Fruit fly (Drosophila melanogaster) Kc167 (cell line): ENCODE measurements around the gene CG13449.

Experiments used
- Myc ChIP-seq: fragments of >200 bp; optimal IDR thresholded peaks from 2 replicates; lab custom pipeline; 2017; ENCODE audit warnings: missing external identifiers
- Sin3A ChIP-seq: fragments of >200 bp; optimal IDR thresholded peaks from 2 replicates; lab custom pipeline; 2018; ENCODE audit warnings: missing external identifiers
- h ChIP-seq: fragments of >200 bp; optimal IDR thresholded peaks from 3 replicates; lab custom pipeline; 2018; ENCODE audit warnings: missing external identifiers
- insv ChIP-seq: fragments of >200 bp; optimal IDR thresholded peaks from 3 replicates; lab custom pipeline; 2018; ENCODE audit warnings: missing external identifiers
- psq ChIP-seq: fragments of >200 bp; optimal IDR thresholded peaks from 2 replicates; lab custom pipeline; 2017; ENCODE audit warnings: missing external identifiers
- ttk ChIP-seq: sonication (Bioruptor generic); optimal IDR thresholded peaks from 2 replicates; lab custom pipeline; 2017; ENCODE audit warnings: missing external identifiers

Gene CG13449

DNA sequence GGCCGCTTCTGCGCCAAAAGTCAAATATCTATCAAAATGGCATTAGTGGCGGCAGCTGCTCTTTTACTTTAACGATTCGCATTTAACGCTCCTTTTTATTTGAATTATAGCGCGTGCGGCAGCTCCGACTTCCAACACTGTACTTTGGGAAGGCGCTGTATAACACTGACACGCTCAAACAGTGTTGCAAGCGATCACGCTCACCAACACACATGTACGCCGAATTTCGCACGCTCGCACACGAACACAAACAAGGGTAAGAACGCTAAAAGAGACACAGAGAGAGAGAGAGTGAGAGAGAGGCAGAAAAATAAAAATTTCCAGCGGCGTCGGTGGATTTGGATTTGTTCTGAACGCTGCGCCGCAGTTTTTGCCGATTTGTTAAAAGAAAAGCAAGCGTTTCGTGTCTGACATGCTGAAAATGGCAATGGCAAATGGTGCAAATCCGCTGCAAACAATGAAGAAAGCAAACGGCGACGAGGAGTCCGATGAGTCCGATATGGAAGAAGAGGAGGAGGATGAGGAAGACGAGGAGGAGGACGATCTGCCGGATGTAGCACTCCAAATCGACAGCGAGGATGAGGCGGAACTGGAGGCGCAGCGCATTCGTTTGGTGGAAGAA lies 7.1 kb upstream of the CG13449 start, which contains the start of gene Phs:
Gene Phs (plus strand): TSS at position 276 of the 622 bp plus-strand sequence.
- no peak for TF ChIP-seq insv
- TF ChIP-seq ttk (lab: Kevin White, UChicago): no peak
- TF ChIP-seq psq (lab: Kevin White, UChicago): no peak
- TF ChIP-seq h (lab: Kevin White, UChicago): no peak
- TF ChIP-seq Sin3A (lab: Kevin White, UChicago): no peak
- no peak for TF ChIP-seq Myc

DNA sequence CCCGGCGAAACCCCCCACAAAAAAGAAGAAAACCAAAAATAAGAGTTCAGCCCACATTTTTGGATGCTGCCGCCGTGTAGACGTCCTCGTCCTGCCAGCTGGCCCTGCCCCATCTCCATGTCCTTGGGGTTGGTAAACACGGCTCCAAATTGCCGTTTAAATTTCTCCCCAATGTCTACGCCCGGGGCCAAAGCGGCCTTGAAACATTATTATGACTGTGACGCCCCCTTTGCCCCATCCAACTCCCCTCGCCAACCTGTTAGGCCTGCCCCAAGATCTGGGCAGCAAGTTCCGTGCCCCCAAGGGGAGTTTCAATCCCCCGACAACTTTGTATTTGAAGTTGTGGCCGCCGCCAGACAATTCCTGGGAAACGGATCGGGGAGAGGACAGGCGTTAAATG lies 4.3 kb upstream of the CG13449 start:
- TF ChIP-seq ttk (lab: Kevin White, UChicago) (no peak), insv (no peak), Sin3A (lab: Kevin White, UChicago) (no peak), h (lab: Kevin White, UChicago) (no peak), Myc (no peak), psq (lab: Kevin White, UChicago) (no peak)

DNA sequence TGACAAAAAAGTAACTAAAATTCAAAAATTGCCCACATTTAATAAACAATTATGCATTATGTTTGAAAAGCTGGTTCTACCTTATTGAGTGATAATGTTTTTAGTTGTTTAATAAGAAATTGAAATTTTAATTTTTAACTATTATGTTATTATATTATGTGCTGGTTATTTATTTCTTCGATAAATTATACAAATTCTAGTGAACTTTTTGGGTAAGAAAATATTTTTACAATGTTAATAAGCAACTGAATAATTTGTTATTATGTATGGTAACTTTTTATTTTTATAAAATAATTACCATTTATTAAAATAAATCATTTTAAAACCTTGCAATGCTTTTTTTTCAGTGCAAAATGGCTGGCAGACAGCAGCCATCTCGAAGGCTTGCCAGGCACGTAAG lies 3.9 kb upstream of the CG13449 start:
- no peak for TF ChIP-seq Sin3A (lab: Kevin White, UChicago)

DNA sequence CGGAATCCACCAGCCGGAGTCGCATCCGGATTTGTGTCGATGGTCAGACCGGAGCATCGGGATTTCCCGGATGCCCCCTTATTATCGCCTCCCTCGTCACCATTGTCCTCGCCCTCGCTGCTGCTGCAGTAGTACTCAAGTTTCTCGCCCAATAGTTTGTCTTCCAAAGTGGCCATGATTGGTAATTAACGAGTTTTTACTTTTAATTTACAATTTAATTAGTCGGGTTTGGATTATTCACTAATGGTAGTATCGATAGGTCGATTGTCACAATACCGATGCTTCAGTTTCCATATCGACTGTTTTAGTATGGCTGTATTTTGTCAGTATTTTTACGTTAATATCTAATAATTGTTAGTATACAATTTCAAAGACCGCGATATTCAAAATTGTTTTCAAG lies 2.5 kb downstream of the CG13449 start, which contains the start of gene CG7650:
Gene CG7650 (minus strand): TSS at position 278 of the 400 bp plus-strand sequence.
- TF ChIP-seq psq (lab: Kevin White, UChicago) (no peak), Sin3A (lab: Kevin White, UChicago) (no peak), h (lab: Kevin White, UChicago) (no peak), insv (no peak), ttk (lab: Kevin White, UChicago) (no peak), Myc (no peak)

DNA sequence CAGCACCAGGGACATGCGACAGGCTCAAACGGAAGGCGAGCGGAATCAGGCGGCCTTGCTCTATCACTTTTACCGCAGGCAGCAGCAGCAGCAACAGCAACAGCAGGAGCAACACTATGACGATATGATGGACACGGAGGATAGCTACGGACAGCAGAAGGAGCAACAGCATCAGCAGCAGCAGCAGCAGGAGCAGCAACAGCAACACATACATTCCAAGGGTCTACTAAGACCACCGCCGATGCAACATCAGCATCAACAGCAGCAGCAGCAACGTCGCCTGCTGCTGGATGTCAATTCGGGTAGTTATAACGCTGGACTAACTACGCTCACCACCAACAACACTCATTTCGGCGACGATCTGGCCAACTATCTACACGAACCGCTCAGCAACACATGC lies 7.6 kb downstream of the CG13449 start:
- TF ChIP-seq insv: no peak
- TF ChIP-seq Myc: no peak
- no peak for TF ChIP-seq Sin3A (lab: Kevin White, UChicago)
- no peak for TF ChIP-seq psq (lab: Kevin White, UChicago)
- no peak for TF ChIP-seq h (lab: Kevin White, UChicago)

DNA sequence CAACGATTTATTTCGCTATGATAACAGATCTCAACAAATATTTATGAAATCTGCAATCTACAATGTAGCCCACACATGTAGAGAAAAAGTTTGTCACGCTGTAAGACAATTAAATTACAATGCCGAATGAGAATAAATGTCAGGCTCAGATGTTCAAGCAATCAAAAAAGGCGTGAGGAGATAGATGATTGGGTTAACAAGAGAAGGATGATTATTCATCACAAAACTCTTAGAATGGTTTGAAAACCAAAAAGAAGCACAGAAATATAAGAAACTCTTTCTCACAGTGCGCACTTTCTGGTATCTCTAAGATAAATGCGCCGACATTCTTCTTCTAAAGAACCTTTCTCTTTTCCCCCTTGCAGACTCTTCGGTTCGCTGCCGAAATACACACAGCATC lies 12.6 kb downstream of the CG13449 start:
- no peak for TF ChIP-seq ttk (lab: Kevin White, UChicago)
- TF ChIP-seq psq (lab: Kevin White, UChicago): no peak
- TF ChIP-seq Sin3A (lab: Kevin White, UChicago): no peak
- TF ChIP-seq Myc: no peak
- TF ChIP-seq insv: no peak
- no peak for TF ChIP-seq h (lab: Kevin White, UChicago)

DNA sequence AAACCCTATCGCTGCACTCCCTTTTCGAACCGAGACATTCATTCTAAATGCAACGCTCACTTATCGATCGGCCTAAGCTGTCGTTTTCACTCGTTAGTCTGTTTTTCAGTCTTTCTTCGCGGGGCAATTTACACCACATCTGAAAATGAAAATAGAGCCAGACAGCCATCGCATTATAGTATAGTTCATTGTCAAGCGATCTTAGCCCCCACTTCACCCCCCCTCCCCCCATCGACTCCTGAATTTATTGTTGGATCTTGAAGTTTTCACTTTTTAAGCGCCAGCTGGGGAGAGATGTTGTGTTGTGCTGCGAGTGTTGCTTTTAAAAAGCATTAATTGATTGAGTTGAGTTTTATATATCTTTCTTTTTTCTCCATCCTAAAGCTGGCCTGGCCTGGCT lies 13.4 kb downstream of the CG13449 start:
- TF ChIP-seq Myc (no peak), ttk (lab: Kevin White, UChicago) (no peak), Sin3A (lab: Kevin White, UChicago) (no peak), h (lab: Kevin White, UChicago) (no peak), insv (no peak), psq (lab: Kevin White, UChicago) (no peak)

DNA sequence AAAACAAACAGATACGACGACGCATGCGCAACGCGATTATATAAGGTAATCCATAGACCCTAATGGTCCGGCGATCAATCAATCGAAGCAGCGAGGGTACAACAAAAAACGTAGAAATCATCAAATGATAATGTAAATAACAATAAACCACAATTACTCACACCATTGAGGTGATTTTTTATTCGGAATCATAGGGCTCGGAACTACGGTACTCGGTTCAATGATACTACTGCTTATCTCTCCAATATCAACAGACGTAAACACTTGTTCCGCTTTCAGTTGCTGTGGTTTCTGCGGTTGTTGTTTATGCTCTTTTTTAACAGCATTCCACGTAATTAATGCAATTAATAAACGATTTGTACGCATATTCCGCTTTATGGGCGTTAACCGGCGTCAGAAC lies 14.7 kb downstream of the CG13449 start:
- no peak for TF ChIP-seq h (lab: Kevin White, UChicago)
- TF ChIP-seq insv: no peak
- TF ChIP-seq Sin3A (lab: Kevin White, UChicago): no peak
- TF ChIP-seq ttk (lab: Kevin White, UChicago): no peak
- TF ChIP-seq psq (lab: Kevin White, UChicago): no peak
- TF ChIP-seq Myc: no peak

DNA sequence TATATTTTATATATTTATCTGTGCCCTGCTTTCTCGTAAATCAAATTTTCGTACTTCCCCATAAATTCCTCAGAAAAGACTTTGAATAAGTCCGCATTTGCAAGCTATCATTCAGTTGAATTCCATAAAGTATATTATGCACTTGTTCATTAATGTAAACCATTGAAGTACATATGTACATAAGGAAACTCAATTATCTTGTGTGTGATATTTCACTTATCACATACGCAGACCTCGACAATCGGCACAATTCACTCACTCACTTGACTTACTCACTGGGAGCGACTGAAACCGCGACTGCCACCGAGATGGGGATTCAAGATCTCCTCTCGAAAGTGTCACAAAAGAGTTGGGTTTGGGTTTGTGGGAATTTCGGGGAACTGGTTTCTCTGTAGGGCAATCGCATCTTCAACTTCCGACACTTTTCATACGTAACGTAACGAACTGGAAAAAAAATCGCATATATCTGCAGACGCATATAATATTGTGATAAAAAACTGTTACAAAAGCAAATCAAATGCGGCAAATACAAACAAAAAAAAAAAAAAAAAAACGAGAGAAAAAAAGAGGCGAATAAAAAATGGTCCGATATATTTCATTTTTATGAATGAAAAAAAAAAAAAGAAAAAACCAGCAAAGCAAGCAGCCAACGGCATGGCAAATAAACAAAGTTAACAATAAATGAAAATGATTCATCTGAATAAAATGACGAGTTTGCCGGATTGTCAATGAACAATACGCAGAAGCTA lies 15.4 kb downstream of the CG13449 start:
- no peak for TF ChIP-seq Sin3A (lab: Kevin White, UChicago)

DNA sequence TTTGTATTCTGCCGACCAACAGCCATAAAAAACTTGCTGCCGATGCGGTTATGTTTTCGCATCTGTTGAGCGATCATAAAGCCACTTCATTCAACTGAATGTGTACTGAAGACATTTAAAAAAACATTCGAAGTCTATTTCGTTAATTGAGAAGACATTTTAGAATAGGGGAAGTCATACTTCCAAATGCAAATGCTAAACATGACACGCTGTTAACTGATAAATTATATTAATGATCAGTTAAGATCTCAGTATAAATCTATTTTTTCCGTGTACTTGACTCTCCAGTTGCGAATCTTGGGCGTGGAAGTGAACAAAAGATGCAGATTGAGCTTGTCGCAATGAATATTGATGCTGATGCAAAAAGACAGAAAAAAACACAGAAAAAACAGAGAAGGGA lies 16.6 kb downstream of the CG13449 start:
- TF ChIP-seq Myc: no peak
- no peak for TF ChIP-seq psq (lab: Kevin White, UChicago)
- TF ChIP-seq h (lab: Kevin White, UChicago): no peak
- TF ChIP-seq ttk (lab: Kevin White, UChicago): no peak
- no peak for TF ChIP-seq insv
- no peak for TF ChIP-seq Sin3A (lab: Kevin White, UChicago)

DNA sequence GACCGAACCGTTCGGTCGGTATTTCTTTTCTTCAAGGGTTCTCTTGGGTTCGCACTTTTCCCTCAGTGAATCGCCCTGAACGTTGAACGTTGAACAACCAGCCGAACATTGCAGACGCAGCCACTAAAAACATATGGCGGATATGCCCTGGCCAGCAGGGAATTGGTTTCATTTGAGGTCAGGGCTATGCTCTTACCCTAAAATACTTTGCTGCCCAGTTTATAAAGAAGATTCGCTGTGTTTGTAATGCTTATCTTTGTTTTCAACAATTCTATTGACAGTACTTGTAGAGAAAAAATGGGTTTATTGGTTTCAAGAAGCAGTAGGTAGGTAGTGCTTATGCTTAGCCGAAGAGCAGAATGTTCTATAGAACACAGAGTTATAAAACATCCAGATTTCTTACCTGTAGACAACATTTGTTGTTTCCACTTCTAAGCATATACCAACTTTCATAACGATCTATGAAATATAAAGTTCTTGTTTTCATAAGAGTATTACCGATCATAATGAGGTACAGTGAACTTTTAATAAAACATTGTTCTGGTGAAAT lies 17.4 kb downstream of the CG13449 start:
- TF ChIP-seq Myc (no peak), h (lab: Kevin White, UChicago) (no peak), Sin3A (lab: Kevin White, UChicago) (no peak), ttk (lab: Kevin White, UChicago) (no peak), insv (no peak), psq (lab: Kevin White, UChicago) (no peak)

DNA sequence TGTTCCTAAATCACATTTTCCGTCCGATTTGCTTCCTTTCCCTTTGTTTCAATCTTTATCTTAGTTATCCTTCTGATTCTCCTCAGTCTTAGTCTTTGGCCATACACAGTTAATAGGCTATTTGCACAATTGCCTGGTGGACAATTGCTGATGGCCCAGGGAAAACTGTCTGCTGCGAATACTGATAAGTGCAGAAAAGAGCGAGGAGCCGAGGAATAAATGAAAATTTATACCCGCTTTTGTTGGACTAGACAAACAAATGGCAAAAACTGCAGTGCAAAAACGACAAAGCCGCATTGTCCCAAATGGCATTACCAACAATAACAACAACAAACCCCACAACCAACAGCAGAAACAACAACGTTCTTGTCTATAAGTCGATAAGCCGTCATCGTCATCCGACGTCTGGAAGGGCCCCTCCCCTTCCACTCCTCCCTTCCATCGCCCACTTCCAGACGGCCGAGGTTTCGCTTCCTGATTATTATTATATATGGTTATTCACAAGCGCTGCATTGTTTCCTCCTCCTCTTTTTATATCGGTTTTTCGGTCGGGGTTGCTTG lies 18.5 kb downstream of the CG13449 start:
- no peak for TF ChIP-seq insv
- TF ChIP-seq ttk (lab: Kevin White, UChicago): no peak
- no peak for TF ChIP-seq h (lab: Kevin White, UChicago)
- TF ChIP-seq Myc: no peak
- no peak for TF ChIP-seq Sin3A (lab: Kevin White, UChicago)
- no peak for TF ChIP-seq psq (lab: Kevin White, UChicago)
